Fruit fly (Drosophila melanogaster) whole organism, embryonic: ENCODE data around the gene Dnaaf4.
A peak's percentile ranks its signal among the peaks of the same experiment; 100 is the strongest.

Source experiments
- Abd-B ChIP-seq: fragments of 200-800 bp; sonication (Bioruptor generic); optimal IDR thresholded peaks from 2 replicates; lab custom pipeline; 2018; ENCODE audit warnings: missing biosample characterization, mild to moderate bottlenecking, missing genetic modification characterization, moderate library complexity
- B-H2 ChIP-seq: fragments of 200-800 bp; sonication (Bioruptor generic); optimal IDR thresholded peaks from 2 replicates; lab custom pipeline; 2018; ENCODE audit warnings: missing biosample characterization, mild to moderate bottlenecking, missing genetic modification characterization
- C15 ChIP-seq: fragments of 200-800 bp; sonication (Bioruptor generic); IDR thresholded peaks from 3 replicates; pipeline ENCODE4 v1.3.6; 2022; ENCODE audit warnings: missing biosample characterization, missing genetic modification characterization
- CG10147 ChIP-seq: fragments of 200-800 bp; sonication (Bioruptor generic); optimal IDR thresholded peaks from 2 replicates; lab custom pipeline; 2019; ENCODE audit warnings: missing biosample characterization, mild to moderate bottlenecking, missing genetic modification characterization, moderate library complexity
- CG10565 ChIP-seq: fragments of 200-800 bp; sonication (Bioruptor generic); optimal IDR thresholded peaks from 3 replicates; lab custom pipeline; 2016; ENCODE audit warnings: missing biosample characterization, mild to moderate bottlenecking, missing genetic modification characterization
- CG11398 ChIP-seq: fragments of 200-800 bp; sonication (Bioruptor generic); optimal IDR thresholded peaks from 2 replicates; lab custom pipeline; 2016; ENCODE audit warnings: missing biosample characterization, missing genetic modification characterization
- CG11504 ChIP-seq: fragments of 200-800 bp; sonication (Bioruptor generic); optimal IDR thresholded peaks from 3 replicates; lab custom pipeline; 2019; ENCODE audit warnings: missing biosample characterization, mild to moderate bottlenecking, missing genetic modification characterization, moderate library complexity
- CG12104 ChIP-seq: fragments of 200-800 bp; sonication (Bioruptor generic); optimal IDR thresholded peaks from 3 replicates; lab custom pipeline; 2016; ENCODE audit warnings: missing biosample characterization, missing genetic modification characterization
- CG16779 ChIP-seq: fragments of 200-800 bp; sonication (Bioruptor generic); IDR thresholded peaks from 2 replicates; pipeline ENCODE4 v1.3.6; 2022; ENCODE audit warnings: missing biosample characterization, missing genetic modification characterization
- CG2116 ChIP-seq: fragments of 200-800 bp; sonication (Bioruptor generic); optimal IDR thresholded peaks from 3 replicates; lab custom pipeline; 2018; ENCODE audit warnings: missing biosample characterization, mild to moderate bottlenecking, missing genetic modification characterization
- CG3065 ChIP-seq: fragments of 200-800 bp; sonication (Bioruptor generic); optimal IDR thresholded peaks from 2 replicates; lab custom pipeline; 2016; ENCODE audit warnings: missing biosample characterization, missing genetic modification characterization
- CG31388 ChIP-seq: fragments of 200-800 bp; sonication (Bioruptor generic); optimal IDR thresholded peaks from 2 replicates; lab custom pipeline; 2016; ENCODE audit warnings: missing biosample characterization, missing genetic modification characterization
- CG34422 ChIP-seq: fragments of 200-800 bp; sonication (Bioruptor generic); IDR thresholded peaks from 3 replicates; pipeline ENCODE4 v1.3.6; 2022; ENCODE audit warnings: missing biosample characterization, missing genetic modification characterization
- CG4854 ChIP-seq: fragments of 200-800 bp; sonication (Bioruptor generic); optimal IDR thresholded peaks from 2 replicates; lab custom pipeline; 2016; ENCODE audit warnings: missing biosample characterization, missing genetic modification characterization, inconsistent platforms
- CG6654 ChIP-seq: fragments of 200-800 bp; sonication (Bioruptor generic); optimal IDR thresholded peaks from 2 replicates; lab custom pipeline; 2017; ENCODE audit warnings: missing biosample characterization, mild to moderate bottlenecking, missing genetic modification characterization
- CG7357 ChIP-seq: fragments of 200-800 bp; sonication (Bioruptor generic); IDR thresholded peaks from 3 replicates; pipeline ENCODE4 v1.3.6; 2022; ENCODE audit warnings: missing biosample characterization, missing genetic modification characterization
- CG8290 ChIP-seq, 3 experiments: fragments of 200-800 bp; sonication (Bioruptor generic); optimal IDR thresholded peaks; 2 replicates each; lab custom pipeline; 2016 to 2019; ENCODE audit warnings: missing biosample characterization in 3 of 3, missing genetic modification characterization in 3 of 3, mild to moderate bottlenecking in 2 of 3, moderate library complexity in 1 of 3
- CG8478 ChIP-seq: fragments of >200 bp; optimal IDR thresholded peaks from 2 replicates; lab custom pipeline; 2018
- CG8924 ChIP-seq: fragments of 200-800 bp; optimal IDR thresholded peaks from 3 replicates; lab custom pipeline; 2019; ENCODE audit warnings: missing biosample characterization, mild to moderate bottlenecking, missing genetic modification characterization, moderate library complexity
- CG9797 ChIP-seq: fragments of 200-800 bp; sonication (Bioruptor generic); optimal IDR thresholded peaks from 3 replicates; lab custom pipeline; 2018; ENCODE audit warnings: missing biosample characterization, mild to moderate bottlenecking, missing genetic modification characterization
- E2f2 ChIP-seq: fragments of 200-800 bp; sonication (Bioruptor generic); IDR thresholded peaks from 2 replicates; pipeline ENCODE4 v1.3.6; 2022; ENCODE audit warnings: missing biosample characterization, missing genetic modification characterization
- Hmx ChIP-seq: fragments of 200-800 bp; sonication (Bioruptor generic); optimal IDR thresholded peaks from 2 replicates; lab custom pipeline; 2016; ENCODE audit warnings: missing biosample characterization, missing genetic modification characterization
- Hr39 ChIP-seq: fragments of >200 bp; optimal IDR thresholded peaks from 2 replicates; lab custom pipeline; 2017
- Hr51 ChIP-seq, 2 experiments: fragments of 200-800 bp; sonication (Bioruptor generic); optimal IDR thresholded peaks; 2 replicates in 1 of 2; 3 replicates in 1 of 2; lab custom pipeline; 2016 to 2018; ENCODE audit warnings: missing biosample characterization in 2 of 2, missing genetic modification characterization in 2 of 2, mild to moderate bottlenecking in 1 of 2, moderate library complexity in 1 of 2
- Kr ChIP-seq: fragments of 200-800 bp; sonication (Bioruptor generic); optimal IDR thresholded peaks from 2 replicates; lab custom pipeline; 2017; ENCODE audit warnings: missing biosample characterization, mild to moderate bottlenecking, missing genetic modification characterization
- Max ChIP-seq: fragments of 200-800 bp; sonication (Bioruptor generic); optimal IDR thresholded peaks from 2 replicates; lab custom pipeline; 2016; ENCODE audit warnings: missing biosample characterization, mild to moderate bottlenecking, missing genetic modification characterization
- Sox100B ChIP-seq: fragments of 200-800 bp; sonication (Bioruptor generic); optimal IDR thresholded peaks from 3 replicates; lab custom pipeline; 2018; ENCODE audit warnings: missing biosample characterization, mild to moderate bottlenecking, missing genetic modification characterization
- Stat92E ChIP-seq, 3 experiments: fragments of >200 bp in 2 of 3; fragments of 200-800 bp in 1 of 3; sonication (Bioruptor generic) in 1 of 3; optimal IDR thresholded peaks; 2 replicates each; lab custom pipeline; 2017 to 2019; ENCODE audit warnings: missing biosample characterization in 3 of 3, missing genetic modification characterization in 3 of 3, mild to moderate bottlenecking in 1 of 3, moderate library complexity in 1 of 3
- cg ChIP-seq: fragments of 200-800 bp; sonication (Bioruptor generic); optimal IDR thresholded peaks from 3 replicates; lab custom pipeline; 2019; ENCODE audit warnings: missing biosample characterization, mild to moderate bottlenecking, missing genetic modification characterization, moderate library complexity
- chm ChIP-seq: fragments of 200-800 bp; sonication (Bioruptor generic); IDR thresholded peaks from 2 replicates; pipeline ENCODE4 v1.3.6; 2022; ENCODE audit warnings: missing biosample characterization, missing genetic modification characterization
- crp ChIP-seq, 2 experiments: fragments of 200-800 bp; sonication (Bioruptor generic); optimal IDR thresholded peaks; 2 replicates in 1 of 2; 3 replicates in 1 of 2; lab custom pipeline; 2017; ENCODE audit warnings: missing biosample characterization in 2 of 2, missing genetic modification characterization in 2 of 2, mild to moderate bottlenecking in 1 of 2, moderate library complexity in 1 of 2
- dmrt99B ChIP-seq: fragments of 200-800 bp; sonication (Bioruptor generic); optimal IDR thresholded peaks from 2 replicates; lab custom pipeline; 2018; ENCODE audit warnings: missing biosample characterization, mild to moderate bottlenecking, missing genetic modification characterization, moderate library complexity
- emc ChIP-seq: fragments of 200-800 bp; sonication (Bioruptor generic); optimal IDR thresholded peaks from 2 replicates; lab custom pipeline; 2016; ENCODE audit warnings: missing biosample characterization, missing genetic modification characterization
- ewg ChIP-seq: fragments of 200-800 bp; sonication (Bioruptor generic); optimal IDR thresholded peaks from 3 replicates; lab custom pipeline; 2017; ENCODE audit warnings: mild to moderate bottlenecking, missing biosample characterization, missing genetic modification reagents, missing genetic modification characterization
- fd3F ChIP-seq: fragments of 200-800 bp; sonication (Bioruptor generic); optimal IDR thresholded peaks from 2 replicates; lab custom pipeline; 2018; ENCODE audit warnings: missing biosample characterization, mild to moderate bottlenecking, missing genetic modification characterization, moderate library complexity
- fd64A ChIP-seq: fragments of 200-800 bp; sonication (Bioruptor generic); optimal IDR thresholded peaks from 3 replicates; lab custom pipeline; 2018; ENCODE audit warnings: missing biosample characterization, mild to moderate bottlenecking, missing genetic modification characterization
- gcm ChIP-seq: fragments of 200-800 bp; sonication (Bioruptor generic); optimal IDR thresholded peaks from 2 replicates; lab custom pipeline; 2019; ENCODE audit warnings: missing biosample characterization, mild to moderate bottlenecking, missing genetic modification characterization, moderate library complexity
- jigr1 ChIP-seq: fragments of 200-800 bp; sonication (Bioruptor generic); IDR thresholded peaks from 3 replicates; pipeline ENCODE4 v1.3.6; 2022; ENCODE audit warnings: missing biosample characterization, missing genetic modification characterization
- nau ChIP-seq: fragments of 200-800 bp; sonication (Bioruptor generic); optimal IDR thresholded peaks from 3 replicates; lab custom pipeline; 2017; ENCODE audit warnings: missing biosample characterization, mild to moderate bottlenecking, missing genetic modification characterization, missing genetic modification reagents
- otp ChIP-seq: fragments of 200-800 bp; sonication (Bioruptor generic); IDR thresholded peaks from 3 replicates; pipeline ENCODE4, ENCODE4 v1.3.6; 2022; ENCODE audit warnings: missing biosample characterization, missing genetic modification characterization
- p53 ChIP-seq: fragments of 200-800 bp; sonication (Bioruptor generic); optimal IDR thresholded peaks from 2 replicates; lab custom pipeline; 2016; ENCODE audit warnings: missing biosample characterization, missing genetic modification characterization
- pb ChIP-seq: fragments of 200-800 bp; sonication (Bioruptor generic); optimal IDR thresholded peaks from 3 replicates; lab custom pipeline; 2016; ENCODE audit warnings: missing biosample characterization, missing genetic modification characterization
- pum ChIP-seq: fragments of 200-800 bp; sonication (Bioruptor generic); optimal IDR thresholded peaks from 2 replicates; lab custom pipeline; 2016; ENCODE audit warnings: missing biosample characterization, missing genetic modification characterization
- pzg ChIP-seq: fragments of 200-800 bp; sonication (Bioruptor generic); optimal IDR thresholded peaks from 3 replicates; lab custom pipeline; 2018; ENCODE audit warnings: missing biosample characterization, mild to moderate bottlenecking, missing genetic modification characterization, moderate library complexity
- run ChIP-seq: fragments of 200-800 bp; sonication (Bioruptor generic); optimal IDR thresholded peaks from 3 replicates; lab custom pipeline; 2018; ENCODE audit warnings: missing biosample characterization, mild to moderate bottlenecking, missing genetic modification characterization
- schlank ChIP-seq: fragments of 200-800 bp; sonication (Bioruptor generic); optimal IDR thresholded peaks from 2 replicates; lab custom pipeline; 2018; ENCODE audit warnings: missing biosample characterization, mild to moderate bottlenecking, missing genetic modification characterization
- stc ChIP-seq: fragments of 200-800 bp; sonication (Bioruptor generic); IDR thresholded peaks from 2 replicates; pipeline ENCODE4 v1.3.6; 2022; ENCODE audit warnings: missing biosample characterization, missing genetic modification characterization
- trem ChIP-seq: fragments of 200-800 bp; optimal IDR thresholded peaks from 3 replicates; lab custom pipeline; 2019; ENCODE audit warnings: missing biosample characterization, mild to moderate bottlenecking, missing genetic modification characterization, moderate library complexity
- zen ChIP-seq: fragments of 200-800 bp; sonication (Bioruptor generic); optimal IDR thresholded peaks from 3 replicates; lab custom pipeline; 2018; ENCODE audit warnings: missing biosample characterization, mild to moderate bottlenecking, missing genetic modification characterization, moderate library complexity
- zf30C ChIP-seq: fragments of 200-800 bp; sonication (Bioruptor generic); optimal IDR thresholded peaks from 3 replicates; lab custom pipeline; 2018; ENCODE audit warnings: missing biosample characterization, mild to moderate bottlenecking, missing genetic modification characterization

The Dnaaf4 gene

dm6 chr2L:11106562-11106962, 15.0 kb downstream of the Dnaaf4 start, which contains the start of gene Reps (continued):
- TF ChIP-seq CG8924 (tag; lab: Kevin White, UChicago) (peak; percentile 98), CG8290 (GFP tag; optimal IDR thresholded peaks at IDR 0.05; lab: Kevin White, UChicago) (peak; percentile 99), CG8290 (tag; optimal IDR thresholded peaks at IDR 0.05; lab: Kevin White, UChicago) (peak; percentile 96), pum (GFP tag; lab: Kevin White, UChicago) (peak; percentile 98), Stat92E (GFP tag; optimal IDR thresholded peaks at IDR 0.05; lab: Kevin White, UChicago) (peak in 1 of 3 experiments; percentile 93), CG6654 (GFP tag; lab: Kevin White, UChicago) (peak; percentile 93), E2f2 (GFP tag; lab: Robert Waterston, UW) (peak; percentile 90), CG16779 (GFP tag; lab: Robert Waterston, UW) (peak; percentile 95), Kr (peak; percentile 63), CG4854 (GFP tag; lab: Kevin White, UChicago) (peak; percentile 97), CG34422 (GFP tag; lab: Robert Waterston, UW) (peak; percentile 100), C15 (GFP tag; lab: Robert Waterston, UW) (peak; percentile 97), CG7357 (GFP tag; lab: Robert Waterston, UW) (peak; percentile 96), stc (GFP tag; lab: Robert Waterston, UW) (peak; percentile 99), CG3065 (GFP tag; lab: Kevin White, UChicago) (peak; percentile 98), CG10147 (peak; percentile 98), nau (GFP tag; lab: Kevin White, UChicago) (no peak), pb (GFP tag; lab: Kevin White, UChicago) (peak; percentile 90), cg (no peak), CG2116 (peak; percentile 94), fd64A (peak; percentile 94), CG11504 (tag; lab: Kevin White, UChicago) (peak; percentile 97), pzg (peak; percentile 89), run (peak; percentile 93), emc (GFP tag; lab: Kevin White, UChicago) (peak; percentile 93), Max (GFP tag; lab: Kevin White, UChicago) (peak; percentile 99), dmrt99B (tag; lab: Kevin White, UChicago) (peak; percentile 98), chm (GFP tag; lab: Robert Waterston, UW) (peak; percentile 98), Sox100B (GFP tag; lab: Kevin White, UChicago) (peak; percentile 97), zf30C (no peak), CG8478 (lab: Kevin White, UChicago) (no peak), jigr1 (peak; percentile 98), trem (tag; lab: Kevin White, UChicago) (peak; percentile 97), B-H2 (peak; percentile 96), crp (GFP tag; optimal IDR thresholded peaks at IDR 0.05; lab: Kevin White, UChicago) (peak; percentile 33 to 84), CG10565 (GFP tag; lab: Kevin White, UChicago) (peak; percentile 95), CG12104 (GFP tag; lab: Kevin White, UChicago) (peak; percentile 98), p53 (peak; percentile 90), Abd-B (GFP tag; lab: Kevin White, UChicago) (peak; percentile 99), CG31388 (GFP tag; lab: Kevin White, UChicago) (peak; percentile 97), Hr51 (GFP tag; optimal IDR thresholded peaks at IDR 0.05; lab: Kevin White, UChicago) (peak; percentile 97 to 98), CG11398 (GFP tag; lab: Kevin White, UChicago) (peak; percentile 93), otp (GFP tag; lab: Robert Waterston, UW) (peak; percentile 98), Hr39 (lab: Kevin White, UChicago) (no peak), ewg (GFP tag; lab: Kevin White, UChicago) (peak; percentile 97), CG9797 (GFP tag; lab: Kevin White, UChicago) (peak; percentile 72), fd3F (GFP tag; lab: Kevin White, UChicago) (peak; percentile 97), zen (peak; percentile 99), schlank (tag; lab: Kevin White, UChicago) (peak; percentile 93), Hmx (GFP tag; lab: Kevin White, UChicago) (peak; percentile 96), gcm (GFP tag; lab: Kevin White, UChicago) (peak; percentile 97)
